Fruit fly (Drosophila melanogaster) whole organism, embryonic: ENCODE data around the gene D12.

ENCODE experiments used
- ATbp ChIP-seq: fragments of 200-800 bp; sonication (Bioruptor generic); optimal IDR thresholded peaks from 2 replicates; lab custom pipeline; 2017; ENCODE audit warnings: missing biosample characterization, mild to moderate bottlenecking, missing genetic modification characterization, missing genetic modification reagents
- C15 ChIP-seq: fragments of 200-800 bp; sonication (Bioruptor generic); IDR thresholded peaks from 3 replicates; pipeline ENCODE4 v1.3.6; 2022; ENCODE audit warnings: missing biosample characterization, missing genetic modification characterization
- CG10274 ChIP-seq: fragments of 200-800 bp; sonication (Bioruptor generic); optimal IDR thresholded peaks from 3 replicates; lab custom pipeline; 2017; ENCODE audit warnings: missing biosample characterization, mild to moderate bottlenecking, missing genetic modification characterization
- CG10979 ChIP-seq: fragments of 200-800 bp; sonication (Bioruptor generic); optimal IDR thresholded peaks from 2 replicates; lab custom pipeline; 2018; ENCODE audit warnings: missing biosample characterization, mild to moderate bottlenecking, missing genetic modification characterization, moderate library complexity
- CG12219 ChIP-seq: fragments of 200-800 bp; sonication (Bioruptor generic); optimal IDR thresholded peaks from 3 replicates; lab custom pipeline; 2018; ENCODE audit warnings: missing biosample characterization, mild to moderate bottlenecking, missing genetic modification characterization
- CG1233 ChIP-seq: fragments of 200-800 bp; sonication (Bioruptor generic); optimal IDR thresholded peaks from 4 replicates; lab custom pipeline; 2018; ENCODE audit warnings: missing biosample characterization, mild to moderate bottlenecking, missing genetic modification characterization
- CG14441 ChIP-seq: fragments of 200-800 bp; sonication (Bioruptor generic); IDR thresholded peaks from 2 replicates; pipeline ENCODE4 v1.3.6; 2022; ENCODE audit warnings: missing biosample characterization, missing genetic modification characterization
- CG14667 ChIP-seq: fragments of 200-800 bp; sonication (Bioruptor generic); IDR thresholded peaks from 2 replicates; pipeline ENCODE4 v1.3.6; 2022; ENCODE audit warnings: missing biosample characterization, missing genetic modification characterization
- CG15073 ChIP-seq: fragments of 200-800 bp; sonication (Bioruptor generic); optimal IDR thresholded peaks from 2 replicates; lab custom pipeline; 2016; ENCODE audit warnings: missing biosample characterization, missing genetic modification characterization
- CG18476 ChIP-seq: fragments of 200-800 bp; sonication (Bioruptor generic); optimal IDR thresholded peaks from 2 replicates; lab custom pipeline; 2016; ENCODE audit warnings: missing biosample characterization, mild to moderate bottlenecking, missing genetic modification characterization
- CG2116 ChIP-seq: fragments of 200-800 bp; sonication (Bioruptor generic); optimal IDR thresholded peaks from 3 replicates; lab custom pipeline; 2018; ENCODE audit warnings: missing biosample characterization, mild to moderate bottlenecking, missing genetic modification characterization
- CG31441 ChIP-seq: fragments of 200-800 bp; sonication (Bioruptor generic); IDR thresholded peaks from 2 replicates; pipeline ENCODE4 v1.3.6; 2022; ENCODE audit warnings: missing biosample characterization, missing genetic modification characterization
- CG34224 ChIP-seq: fragments of 200-800 bp; sonication (Bioruptor generic); IDR thresholded peaks from 3 replicates; pipeline ENCODE4 v1.3.6; 2022; ENCODE audit warnings: missing biosample characterization, missing genetic modification characterization; ENCODE audit not compliant: partially characterized antibody
- CG34422 ChIP-seq: fragments of 200-800 bp; sonication (Bioruptor generic); IDR thresholded peaks from 3 replicates; pipeline ENCODE4 v1.3.6; 2022; ENCODE audit warnings: missing biosample characterization, missing genetic modification characterization
- CG3838 ChIP-seq: fragments of 200-800 bp; sonication (Bioruptor generic); optimal IDR thresholded peaks from 3 replicates; lab custom pipeline; 2016; ENCODE audit warnings: missing biosample characterization, missing genetic modification characterization
- CG4820 ChIP-seq: fragments of 200-800 bp; sonication (Bioruptor generic); optimal IDR thresholded peaks from 3 replicates; lab custom pipeline; 2016; ENCODE audit warnings: missing biosample characterization, missing genetic modification characterization
- CG7556 ChIP-seq: fragments of 200-800 bp; sonication (Bioruptor generic); optimal IDR thresholded peaks from 2 replicates; lab custom pipeline; 2017; ENCODE audit warnings: missing biosample characterization, mild to moderate bottlenecking, missing genetic modification characterization
- CG7928 ChIP-seq: fragments of 200-800 bp; sonication (Bioruptor generic); optimal IDR thresholded peaks from 2 replicates; lab custom pipeline; 2017; ENCODE audit warnings: missing biosample characterization, mild to moderate bottlenecking, missing genetic modification characterization
- CG9437 ChIP-seq: fragments of 200-800 bp; sonication (Bioruptor generic); optimal IDR thresholded peaks from 2 replicates; lab custom pipeline; 2018; ENCODE audit warnings: missing biosample characterization, mild to moderate bottlenecking, missing genetic modification characterization
- CG9727 ChIP-seq: fragments of 200-800 bp; sonication (Bioruptor generic); optimal IDR thresholded peaks from 3 replicates; lab custom pipeline; 2017; ENCODE audit warnings: missing biosample characterization, mild to moderate bottlenecking, missing genetic modification characterization
- CrebB ChIP-seq: fragments of 200-800 bp; sonication (Bioruptor generic); optimal IDR thresholded peaks from 3 replicates; lab custom pipeline; 2018; ENCODE audit warnings: missing biosample characterization, mild to moderate bottlenecking, missing genetic modification characterization
- D19B ChIP-seq: fragments of 200-800 bp; sonication (Bioruptor generic); optimal IDR thresholded peaks from 2 replicates; lab custom pipeline; 2017; ENCODE audit warnings: missing biosample characterization, mild to moderate bottlenecking, missing genetic modification characterization
- Dek ChIP-seq: fragments of 200-800 bp; sonication (Bioruptor generic); optimal IDR thresholded peaks from 3 replicates; lab custom pipeline; 2019; ENCODE audit warnings: missing biosample characterization, mild to moderate bottlenecking, missing genetic modification characterization, moderate library complexity
- Doc2 ChIP-seq: fragments of 200-800 bp; sonication (Bioruptor generic); IDR thresholded peaks from 2 replicates; pipeline ENCODE4 v1.3.6; 2022; ENCODE audit warnings: missing biosample characterization, missing genetic modification characterization
- HHEX ChIP-seq: fragments of 200-800 bp; sonication (Bioruptor generic); optimal IDR thresholded peaks from 3 replicates; lab custom pipeline; 2017; ENCODE audit warnings: missing biosample characterization, mild to moderate bottlenecking, missing genetic modification characterization, missing genetic modification reagents
- HmgZ ChIP-seq: fragments of 200-800 bp; sonication (Bioruptor generic); optimal IDR thresholded peaks from 2 replicates; lab custom pipeline; 2018; ENCODE audit warnings: missing biosample characterization, mild to moderate bottlenecking, missing genetic modification characterization
- Hr39 ChIP-seq: fragments of >200 bp; optimal IDR thresholded peaks from 2 replicates; lab custom pipeline; 2017
- Hr51 ChIP-seq, 2 experiments: fragments of 200-800 bp; sonication (Bioruptor generic); optimal IDR thresholded peaks; 2 replicates in 1 of 2; 3 replicates in 1 of 2; lab custom pipeline; 2016 to 2018; ENCODE audit warnings: missing biosample characterization in 2 of 2, missing genetic modification characterization in 2 of 2, mild to moderate bottlenecking in 1 of 2, moderate library complexity in 1 of 2
- Med ChIP-seq: fragments of 200-800 bp; sonication (Bioruptor generic); peaks from one replicate; lab custom pipeline; 2016; ENCODE audit warnings: missing biosample characterization, missing genetic modification characterization, mild to moderate bottlenecking, inconsistent platforms, moderate library complexity
- NC2β ChIP-seq: fragments of 200-800 bp; sonication (Bioruptor generic); optimal IDR thresholded peaks from 2 replicates; lab custom pipeline; 2016; ENCODE audit warnings: missing biosample characterization, missing genetic modification characterization
- Opbp ChIP-seq: fragments of 200-800 bp; sonication (Bioruptor generic); IDR thresholded peaks from 3 replicates; pipeline ENCODE4 v1.3.6; 2022; ENCODE audit warnings: missing biosample characterization, missing genetic modification characterization; ENCODE audit not compliant: partially characterized antibody
- Pdp1 ChIP-seq, 2 experiments: fragments of 200-800 bp; sonication (Bioruptor generic); optimal IDR thresholded peaks; 3 replicates each; lab custom pipeline; 2016; ENCODE audit warnings: missing biosample characterization in 2 of 2, missing genetic modification characterization in 2 of 2, mild to moderate bottlenecking in 1 of 2, moderate library complexity in 1 of 2
- Trl ChIP-seq, 3 experiments: fragments of >200 bp in 2 of 3; fragments of 200-800 bp in 1 of 3; sonication (Bioruptor generic) in 1 of 3; optimal IDR thresholded peaks; 2 replicates in 1 of 3; 3 replicates in 2 of 3; lab custom pipeline; 2016 to 2017; ENCODE audit warnings: missing biosample characterization in 1 of 3, missing genetic modification characterization in 1 of 3
- YL-1 ChIP-seq: fragments of 200-800 bp; sonication (Bioruptor generic); optimal IDR thresholded peaks from 3 replicates; lab custom pipeline; 2017; ENCODE audit warnings: missing biosample characterization, mild to moderate bottlenecking, missing genetic modification characterization
- ato ChIP-seq: fragments of 200-800 bp; sonication (Bioruptor generic); IDR thresholded peaks from 2 replicates; pipeline ENCODE4 v1.3.6; 2022; ENCODE audit warnings: missing biosample characterization, missing genetic modification characterization; ENCODE audit not compliant: partially characterized antibody
- bcd ChIP-seq: fragments of 200-800 bp; sonication (Bioruptor generic); optimal IDR thresholded peaks from 2 replicates; lab custom pipeline; 2017; ENCODE audit warnings: missing biosample characterization, mild to moderate bottlenecking, missing genetic modification characterization
- cas ChIP-seq: fragments of 200-800 bp; sonication (Bioruptor generic); IDR thresholded peaks from 2 replicates; pipeline ENCODE4 v1.3.6; 2022; ENCODE audit warnings: missing biosample characterization, missing genetic modification characterization
- cwo ChIP-seq: fragments of 200-800 bp; sonication (Bioruptor generic); optimal IDR thresholded peaks from 3 replicates; lab custom pipeline; 2017; ENCODE audit warnings: missing biosample characterization, missing genetic modification characterization, mild to moderate bottlenecking, moderate library complexity, missing genetic modification reagents
- dimm ChIP-seq: fragments of 200-800 bp; sonication (Bioruptor generic); IDR thresholded peaks from 2 replicates; pipeline ENCODE4 v1.3.6; 2022; ENCODE audit warnings: missing biosample characterization, missing genetic modification characterization
- ewg ChIP-seq: fragments of 200-800 bp; sonication (Bioruptor generic); optimal IDR thresholded peaks from 3 replicates; lab custom pipeline; 2017; ENCODE audit warnings: mild to moderate bottlenecking, missing biosample characterization, missing genetic modification reagents, missing genetic modification characterization
- fd96Cb ChIP-seq: fragments of 200-800 bp; sonication (Bioruptor generic); optimal IDR thresholded peaks from 2 replicates; lab custom pipeline; 2018; ENCODE audit warnings: missing biosample characterization, mild to moderate bottlenecking, missing genetic modification characterization, moderate library complexity
- fu2 ChIP-seq: fragments of 200-800 bp; sonication (Bioruptor generic); optimal IDR thresholded peaks from 2 replicates; lab custom pipeline; 2016; ENCODE audit warnings: missing biosample characterization, missing genetic modification characterization
- kay ChIP-seq: fragments of 200-800 bp; sonication (Bioruptor generic); optimal IDR thresholded peaks from 2 replicates; lab custom pipeline; 2016; ENCODE audit warnings: missing biosample characterization, missing genetic modification characterization
- lmd ChIP-seq: fragments of 200-800 bp; sonication (Bioruptor generic); IDR thresholded peaks from 2 replicates; pipeline ENCODE4 v1.3.6; 2022; ENCODE audit warnings: missing biosample characterization, missing genetic modification characterization
- mld ChIP-seq: fragments of 200-800 bp; sonication (Bioruptor generic); IDR thresholded peaks from 3 replicates; pipeline ENCODE4 v1.3.6; 2022; ENCODE audit warnings: missing biosample characterization, missing genetic modification characterization; ENCODE audit not compliant: partially characterized antibody
- slbo ChIP-seq: fragments of 200-800 bp; sonication (Bioruptor generic); IDR thresholded peaks from 2 replicates; pipeline ENCODE4 v1.3.6; 2022; ENCODE audit warnings: missing biosample characterization, missing genetic modification characterization
- tin ChIP-seq: fragments of 200-800 bp; sonication (Bioruptor generic); optimal IDR thresholded peaks from 3 replicates; lab custom pipeline; 2016; ENCODE audit warnings: missing biosample characterization, missing genetic modification characterization
- vfl ChIP-seq: fragments of 200-800 bp; sonication (Bioruptor generic); optimal IDR thresholded peaks from 2 replicates; lab custom pipeline; 2016; ENCODE audit warnings: missing biosample characterization, missing genetic modification characterization
- zen2 ChIP-seq: fragments of 200-800 bp; sonication (Bioruptor generic); IDR thresholded peaks from 3 replicates; pipeline ENCODE4 v1.3.6; 2022; ENCODE audit warnings: missing biosample characterization, missing genetic modification characterization; ENCODE audit not compliant: partially characterized antibody

The D12 gene

dm6 chr2L:8464107-8464582 is 27.0 kb upstream of the D12 start, which contains the start of gene prg (continued):
- TF ChIP-seq CG34224 (GFP tag; lab: Robert Waterston, UW) (peak; percentile 99), Opbp (GFP tag; lab: Robert Waterston, UW) (peak; percentile 96), dimm (GFP tag; lab: Robert Waterston, UW) (no peak), CG1233 (GFP tag; lab: Kevin White, UChicago) (peak; percentile 46), ewg (GFP tag; lab: Kevin White, UChicago) (peak; percentile 19), CG7556 (GFP tag; lab: Kevin White, UChicago) (peak; percentile 70), YL-1 (GFP tag; lab: Kevin White, UChicago) (peak; percentile 78), bcd (GFP tag; lab: Kevin White, UChicago) (peak; percentile 47), Hr39 (no peak), CG34422 (peak; percentile 29; the same call in 1 of the 3 replicates), cwo (peak; percentile 50), ato (peak; percentile 97), CG10274 (no peak), lmd (GFP tag; lab: Robert Waterston, UW) (peak; percentile 26; the same call in 1 of the 2 replicates), zen2 (GFP tag; lab: Robert Waterston, UW) (peak; percentile 98), CG7928 (GFP tag; lab: Kevin White, UChicago) (peak; percentile 37), vfl (GFP tag; lab: Kevin White, UChicago) (no peak), Hr51 (GFP tag; optimal IDR thresholded peaks at IDR 0.05; lab: Kevin White, UChicago) (peak; percentile 45 to 69), CG4820 (peak; percentile 67), Pdp1 (GFP tag; optimal IDR thresholded peaks at IDR 0.05; lab: Kevin White, UChicago) (peak; percentile 61 to 66), CG10979 (tag; lab: Kevin White, UChicago) (peak; percentile 67), ATbp (GFP tag; lab: Kevin White, UChicago) (peak; percentile 16), NC2β (peak; percentile 2), CG14667 (no peak), CG12219 (no peak), CrebB (tag; lab: Kevin White, UChicago) (peak; percentile 43), CG2116 (GFP tag; lab: Kevin White, UChicago) (peak; percentile 75), D19B (peak; percentile 53), cas (GFP tag; lab: Robert Waterston, UW) (no peak), Doc2 (no peak), Med (GFP tag; lab: Kevin White, UChicago) (peak; percentile 94), CG18476 (GFP tag; lab: Kevin White, UChicago) (peak; percentile 85), CG14441 (peak; percentile 48; the same call in 1 of the 2 replicates), CG9727 (GFP tag; lab: Kevin White, UChicago) (peak; percentile 70), kay (GFP tag; lab: Kevin White, UChicago) (peak; percentile 56), CG9437 (GFP tag; lab: Kevin White, UChicago) (peak; percentile 36), fd96Cb (tag; lab: Kevin White, UChicago) (peak; percentile 48), slbo (GFP tag; lab: Robert Waterston, UW) (peak; percentile 66), CG15073 (no peak), C15 (GFP tag; lab: Robert Waterston, UW) (no peak), CG31441 (GFP tag; lab: Robert Waterston, UW) (peak; percentile 61; the same call in 1 of the 2 replicates), Dek (tag; lab: Kevin White, UChicago) (peak; percentile 39), fu2 (GFP tag; lab: Kevin White, UChicago) (peak; percentile 79), CG3838 (GFP tag; lab: Kevin White, UChicago) (peak; percentile 47), HHEX (GFP tag; lab: Kevin White, UChicago) (peak; percentile 42), mld (GFP tag; lab: Robert Waterston, UW) (peak; percentile 95), tin (GFP tag; lab: Kevin White, UChicago) (peak; percentile 60), Trl (optimal IDR thresholded peaks at IDR 0.05; lab: Kevin White, UChicago) (no peak), Trl (GFP tag; optimal IDR thresholded peaks at IDR 0.05; lab: Kevin White, UChicago) (peak; percentile 74), HmgZ (tag; lab: Kevin White, UChicago) (peak; percentile 69)
